Fruit fly (Drosophila melanogaster) ovary, adult (tissue): ENCODE measurements around the gene CG13855.

Source experiments
- CG17801 ChIP-seq: fragments of 200-800 bp; optimal IDR thresholded peaks from 2 replicates; lab custom pipeline; 2019; ENCODE audit warnings: missing biosample characterization, mild to moderate bottlenecking, missing genetic modification characterization, moderate library complexity; ENCODE audit not compliant: partially characterized antibody

The CG13855 gene

dm6 chr3R:22381735-22382134, 24.0 kb upstream of the CG13855 start, which contains the start of gene Gpdh3:
Gpdh3 (plus strand) TSS chr3R:22382035.
- no peak for TF ChIP-seq CG17801

dm6 chr3R:22389614-22390013, 16.1 kb upstream of the CG13855 start, which contains the start of the genes CAH8 and CG7059:
CAH8 (minus strand) TSS chr3R:22389714.
CG7059 (plus strand) TSS chr3R:22389780.
- no peak for TF ChIP-seq CG17801

- TF ChIP-seq CG17801, result no peak
Observed at dm6 chr3R:22390109-22390508, 15.6 kb upstream of the CG13855 start.

- no peak for TF ChIP-seq CG17801
Observed at dm6 chr3R:22394004-22394403, 11.7 kb upstream of the CG13855 start, which contains the start of gene CG13857. CG13857 (minus strand) TSS chr3R:22394104.

dm6 chr3R:22395409-22396178, 10.1 kb upstream of the CG13855 start:
- TF ChIP-seq CG17801, result no peak

- TF ChIP-seq CG17801, result no peak
Observed at dm6 chr3R:22396238-22396772, 9.4 kb upstream of the CG13855 start.

- TF ChIP-seq CG17801, result no peak
Observed at dm6 chr3R:22397068-22397700, 8.6 kb upstream of the CG13855 start.

- TF ChIP-seq CG17801, result no peak
Observed at dm6 chr3R:22400246-22400645, 5.5 kb upstream of the CG13855 start.

dm6 chr3R:22402355-22402754, 3.4 kb upstream of the CG13855 start, which contains the start of gene CG13856:
CG13856 (plus strand) TSS chr3R:22402655.
- no peak for TF ChIP-seq CG17801

- TF ChIP-seq CG17801, result peak; percentile 50
Observed at dm6 chr3R:22410537-22411360, 5.0 kb downstream of the CG13855 start, which contains the start of the genes CG13850 and lqfR. CG13850 (minus strand) TSS chr3R:22410915. lqfR (plus strand) TSS chr3R:22411301.

dm6 chr3R:22411879-22412587, 6.3 kb downstream of the CG13855 start:
- no peak for TF ChIP-seq CG17801

- TF ChIP-seq CG17801, result peak; percentile 59
Observed at dm6 chr3R:22420911-22421310, 15.2 kb downstream of the CG13855 start, which contains the start of the genes Nop56 and mats. Nop56 (minus strand) TSS chr3R:22421068. mats (plus strand) TSS chr3R:22421161.

- peak; percentile 67 for TF ChIP-seq CG17801
Observed at dm6 chr3R:22421618-22422017, 15.9 kb downstream of the CG13855 start.

- TF ChIP-seq CG17801, result no peak
Observed at dm6 chr3R:22423996-22424395, 18.3 kb downstream of the CG13855 start.

dm6 chr3R:22424602-22425190, 19.0 kb downstream of the CG13855 start, which contains the start of gene pinta:
pinta (minus strand) TSS chr3R:22424929.
- TF ChIP-seq CG17801, result peak; percentile 57
